Worm (Caenorhabditis elegans): ENCODE data around the gene div-1.
A peak's percentile ranks its signal among the peaks of the same experiment; 100 is the strongest.
"Not testable (repeated sequence)": the region's sequence is repeated elsewhere in the genome, so short reads cannot be mapped to it uniquely, and the experiment has no call there.

The div-1 gene

ce11 chrIII:10270778-10271307 is 22.5 kb upstream of the div-1 start, which contains the start of gene cnk-1 (continued):
- no peak for TF ChIP-seq dve-1 (tag; optimal IDR thresholded peaks at IDR 0.05)
- TF ChIP-seq sox-2 (GFP tag; IDR thresholded peaks at IDR 0.05) = peak; percentile 41
- TF ChIP-seq ceh-31 (tag; optimal IDR thresholded peaks at IDR 0.05) = peak; percentile 94
- TF ChIP-seq tbx-7 (tag; optimal IDR thresholded peaks at IDR 0.05) = peak; percentile 72
- no peak for TF ChIP-seq eyg-1 (tag; optimal IDR thresholded peaks at IDR 0.05)
- TF ChIP-seq ref-2 (tag; optimal IDR thresholded peaks at IDR 0.05) = peak; percentile 42
- peak; percentile 84 for TF ChIP-seq ceh-2 (tag; optimal IDR thresholded peaks at IDR 0.05)
- no peak for TF ChIP-seq pax-1 (tag; optimal IDR thresholded peaks at IDR 0.05)
- TF ChIP-seq K09A11.1 (tag; optimal IDR thresholded peaks at IDR 0.05; ENCODE audit: insufficient read depth) = no peak
- peak; percentile 55 for TF ChIP-seq ceh-18 (tag; optimal IDR thresholded peaks at IDR 0.05)
- no peak for TF ChIP-seq ceh-30 (tag; optimal IDR thresholded peaks at IDR 0.05)
- TF ChIP-seq pha-2 (tag; optimal IDR thresholded peaks at IDR 0.05) = no peak
- no peak for TF ChIP-seq nfya-1 (tag; optimal IDR thresholded peaks at IDR 0.05)
- peak; percentile 84 for TF ChIP-seq ets-4 (tag; optimal IDR thresholded peaks at IDR 0.05)
- no peak for TF ChIP-seq unc-86 (tag; optimal IDR thresholded peaks at IDR 0.05)
- no peak for TF ChIP-seq ceh-6 (GFP tag; optimal IDR thresholded peaks at IDR 0.05)
- TF ChIP-seq rnt-1 (tag; optimal IDR thresholded peaks at IDR 0.05) = peak; percentile 51
- no peak for TF ChIP-seq sox-4 (tag; optimal IDR thresholded peaks at IDR 0.05)
- no peak for TF ChIP-seq hlh-30 (tag; optimal IDR thresholded peaks at IDR 0.05; ENCODE audit: insufficient read depth)
- no peak for TF ChIP-seq npax-4 (tag; optimal IDR thresholded peaks at IDR 0.05)
- no peak for TF ChIP-seq nhr-11 (tag; optimal IDR thresholded peaks at IDR 0.05)
- no peak for TF ChIP-seq pqm-1 (tag; optimal IDR thresholded peaks at IDR 0.05)
- TF ChIP-seq ceh-22 (tag; optimal IDR thresholded peaks at IDR 0.05) = no peak
- no peak for TF ChIP-seq K02D7.2 (tag; optimal IDR thresholded peaks at IDR 0.05)
- TF ChIP-seq fkh-6 (tag; optimal IDR thresholded peaks at IDR 0.05) = peak; percentile 31
- TF ChIP-seq unc-42 (tag; optimal IDR thresholded peaks at IDR 0.05) = peak; percentile 34
- no peak for TF ChIP-seq che-1 (tag; optimal IDR thresholded peaks at IDR 0.05)
- no peak for TF ChIP-seq T23F11.4 (GFP tag; optimal IDR thresholded peaks at IDR 0.05)
- no peak for TF ChIP-seq sdc-2 (tag; optimal IDR thresholded peaks at IDR 0.05)
- TF ChIP-seq fkh-10 (GFP tag; optimal IDR thresholded peaks at IDR 0.05) = no peak
- TF ChIP-seq ztf-16 (tag; optimal IDR thresholded peaks at IDR 0.05) = no peak
- TF ChIP-seq ceh-34 (tag; optimal IDR thresholded peaks at IDR 0.05) = peak; percentile 62
- no peak for TF ChIP-seq Y22D7AL.16 (tag; optimal IDR thresholded peaks at IDR 0.05)
- peak; percentile 28 for TF ChIP-seq F13H6.1 (tag; optimal IDR thresholded peaks at IDR 0.05)
- no peak for TF ChIP-seq ceh-48 (tag; optimal IDR thresholded peaks at IDR 0.05)
- TF ChIP-seq tbx-2 (tag; optimal IDR thresholded peaks at IDR 0.05) = peak; percentile 84
- no peak for TF ChIP-seq pag-3 (tag; optimal IDR thresholded peaks at IDR 0.05; ENCODE audit: borderline replicate concordance)

ce11 chrIII:10266824-10267223 is 18.5 kb upstream of the div-1 start, which contains the start of gene inpp-4B:
Gene inpp-4B (minus strand): TSS chrIII:10266877.
- not testable (repeated sequence) for TF ChIP-seq odd-2, hlh-8, tbx-7 (tag; optimal IDR thresholded peaks at IDR 0.05)

ce11 chrIII:10261682-10262081 is 13.3 kb upstream of the div-1 start, which contains the start of gene bbs-5:
Gene bbs-5 (minus strand): TSS chrIII:10261782.
- TF ChIP-seq unc-42 (tag; optimal IDR thresholded peaks at IDR 0.05) (no peak), K09A11.1 (tag; optimal IDR thresholded peaks at IDR 0.05; ENCODE audit: insufficient read depth) (no peak), pha-2 (tag; optimal IDR thresholded peaks at IDR 0.05) (no peak), npax-4 (tag; optimal IDR thresholded peaks at IDR 0.05) (no peak), fkh-6 (tag; optimal IDR thresholded peaks at IDR 0.05) (no peak), nfya-1 (tag; optimal IDR thresholded peaks at IDR 0.05) (no peak), pat-9 (tag; optimal IDR thresholded peaks at IDR 0.05) (no peak), nhr-232 (tag; optimal IDR thresholded peaks at IDR 0.05) (no peak), ztf-16 (tag; optimal IDR thresholded peaks at IDR 0.05) (no peak)

Measured in whole organism, late embryonic.